Worm (Caenorhabditis elegans) whole organism, L4/young adult: Measurements from ENCODE around the gene F58D12.3.
A peak's percentile ranks its signal among the peaks of the same experiment; 100 is the strongest.

Experiments used
- W03F9.2 ChIP-seq: fragments of 150-350 bp; optimal IDR thresholded peaks from 2 replicates; lab custom pipeline; 2014; ENCODE audit warnings: missing biosample characterization, missing genetic modification characterization
- dao-5 ChIP-seq: sonication (generic microtip); optimal IDR thresholded peaks from 2 replicates; lab custom pipeline; 2016; ENCODE audit warnings: missing genotype, missing genetic modification characterization, moderate library complexity, missing compliant biosample characterization
- him-1 ChIP-seq: sonication (generic microtip); optimal IDR thresholded peaks from 2 replicates; lab custom pipeline; 2016; ENCODE audit warnings: missing genotype, missing genetic modification reagents, missing genetic modification characterization, missing compliant biosample characterization

The F58D12.3 gene

DNA sequence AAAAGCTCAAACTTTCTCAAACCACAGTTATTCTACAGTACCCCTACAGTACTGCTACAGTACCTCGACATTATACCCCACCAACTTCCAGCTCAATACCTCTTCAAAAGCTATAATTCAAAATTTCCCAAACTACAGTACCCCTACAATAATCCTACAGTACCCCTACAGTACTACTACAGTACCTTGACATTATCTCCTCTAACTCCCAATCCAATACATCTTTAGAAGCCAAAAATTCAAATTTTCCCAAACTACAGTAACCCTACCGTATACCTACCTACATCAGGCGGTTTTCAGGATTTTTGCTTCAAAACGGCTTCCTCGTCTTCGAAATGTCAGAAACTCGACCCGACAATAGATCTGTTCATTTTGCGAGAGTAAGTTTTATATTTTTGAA is at the start of gene F58D12.3:
Gene F58D12.3, plus strand, starts transcription at position 301 of the 400 bp plus-strand sequence.
- TF ChIP-seq dao-5 (tag; lab: Kevin White, UChicago) (no peak), W03F9.2 (tag; lab: Kevin White, UChicago) (no peak), him-1 (tag; lab: Kevin White, UChicago) (no peak)

DNA sequence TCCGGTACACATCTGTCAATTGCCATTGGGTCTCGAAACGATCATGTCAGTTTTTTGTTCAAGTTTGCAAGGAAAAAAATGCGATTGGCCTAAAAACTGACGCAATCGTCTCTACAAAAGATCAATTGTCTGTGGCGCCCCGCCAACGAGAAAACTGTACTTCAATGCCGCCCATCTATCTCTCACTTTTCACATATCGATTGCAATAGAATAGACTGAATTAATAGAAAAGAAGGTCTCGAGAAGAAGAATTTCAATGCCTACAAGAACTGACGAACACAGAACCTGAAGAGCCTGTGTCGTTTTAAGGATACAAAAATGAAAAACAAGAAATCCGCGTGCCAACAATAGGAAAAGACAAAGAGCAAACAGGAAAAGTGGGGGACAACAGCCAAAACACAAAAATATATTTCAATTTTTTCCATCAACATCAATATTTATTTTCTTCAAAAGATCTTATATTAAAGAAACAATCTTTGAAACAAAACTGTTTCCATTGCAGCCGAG is 49.2 kb upstream of the F58D12.3 start:
- TF ChIP-seq dao-5 (tag; lab: Kevin White, UChicago) (no peak), W03F9.2 (tag; lab: Kevin White, UChicago) (no peak), him-1 (tag; lab: Kevin White, UChicago) (no peak)

DNA sequence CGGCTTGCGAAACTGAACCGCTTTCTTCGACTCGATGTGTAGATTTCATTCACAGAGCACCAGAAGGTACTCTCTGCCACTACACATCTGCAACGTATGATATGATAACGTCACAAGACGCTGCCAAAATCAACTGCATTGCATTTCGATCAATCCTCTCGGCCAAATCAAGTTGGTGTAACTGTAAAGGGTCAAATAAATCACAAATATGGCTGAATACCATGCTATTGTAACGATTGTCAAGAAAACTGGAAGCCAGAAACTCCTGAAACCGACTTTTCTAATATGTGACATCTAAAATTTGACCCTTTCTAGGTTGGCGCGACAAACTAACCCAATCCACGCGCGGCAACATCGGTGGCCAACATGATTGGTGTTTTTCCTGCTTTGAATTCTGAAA is 47.6 kb upstream of the F58D12.3 start:
- TF ChIP-seq dao-5 (tag; lab: Kevin White, UChicago) (no peak), him-1 (tag; lab: Kevin White, UChicago) (no peak), W03F9.2 (tag; lab: Kevin White, UChicago) (no peak)

DNA sequence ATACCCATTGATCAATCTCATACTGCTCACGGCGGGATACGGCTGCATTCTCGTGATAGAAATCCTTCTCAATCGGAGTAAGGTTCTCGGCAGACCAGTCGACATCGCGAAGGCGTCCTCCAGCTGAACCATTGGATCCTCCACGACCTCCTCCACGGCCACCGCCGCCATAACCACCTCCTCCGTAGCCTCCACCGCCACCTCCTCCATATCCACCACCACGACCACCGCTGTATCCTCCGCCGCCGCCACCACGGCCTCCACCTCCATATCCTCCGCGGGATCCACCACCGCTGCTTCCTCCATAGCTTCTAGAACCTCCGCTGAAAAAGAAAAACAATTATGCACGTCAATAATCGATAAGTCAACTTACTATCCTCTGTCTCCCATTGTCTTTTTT is 46.2 kb upstream of the F58D12.3 start:
- no peak for TF ChIP-seq W03F9.2 (tag; lab: Kevin White, UChicago)
- no peak for TF ChIP-seq him-1 (tag; lab: Kevin White, UChicago)
- no peak for TF ChIP-seq dao-5 (tag; lab: Kevin White, UChicago)

DNA sequence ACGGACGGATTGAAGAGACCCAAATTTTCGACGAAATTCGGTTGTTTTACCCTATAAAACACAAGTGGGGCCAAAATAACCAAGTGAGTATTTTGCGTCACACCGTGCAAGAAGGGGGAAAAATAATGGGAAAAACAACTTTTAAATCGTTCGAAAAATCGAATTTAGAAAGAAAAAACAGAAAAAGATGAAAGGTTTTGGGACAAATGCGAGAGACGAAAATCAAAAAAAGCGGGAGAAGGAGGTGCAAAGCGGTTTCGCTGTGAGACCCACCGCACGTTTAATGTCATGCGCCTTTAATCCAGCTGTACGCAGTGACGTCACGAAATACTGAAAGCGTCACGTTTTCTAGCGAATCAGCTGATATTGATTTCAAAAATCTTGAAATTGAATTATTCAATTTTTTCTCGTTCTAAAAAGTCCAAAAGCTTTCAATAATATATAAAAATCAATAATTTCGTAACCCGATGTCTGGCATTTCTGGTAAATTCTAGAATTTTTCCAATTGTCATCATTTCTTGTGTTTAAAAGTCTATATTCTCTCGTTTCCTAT is 45.6 kb upstream of the F58D12.3 start, which contains the start of the genes ddx-17 and aip-1:
Gene ddx-17, minus strand, starts transcription at position 51 of the 553 bp plus-strand sequence.
Gene aip-1, plus strand, starts transcription at position 332 of the 553 bp plus-strand sequence.
- TF ChIP-seq W03F9.2 (tag; lab: Kevin White, UChicago) (peak; percentile 77), him-1 (tag; lab: Kevin White, UChicago) (peak; percentile 68), dao-5 (tag; lab: Kevin White, UChicago) (no peak)

DNA sequence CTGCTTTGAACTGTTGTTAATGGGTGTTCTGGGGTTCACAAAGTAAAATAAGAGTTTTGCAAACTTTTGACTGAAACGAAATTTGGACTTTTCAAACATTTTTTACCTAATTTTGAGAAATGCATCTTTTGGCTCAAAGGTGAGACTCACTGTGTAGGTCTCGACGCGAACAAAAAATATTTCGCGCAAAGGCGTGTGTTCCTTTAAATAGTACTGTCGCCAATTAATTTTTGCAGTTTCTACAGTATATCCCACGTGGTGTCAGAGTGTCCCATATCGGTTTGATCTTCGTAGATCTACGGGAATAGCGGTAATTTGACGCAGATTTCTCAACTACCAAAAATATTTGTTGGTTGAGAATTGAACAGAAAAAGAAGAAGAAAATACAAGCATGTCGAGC is 44.0 kb upstream of the F58D12.3 start:
- TF ChIP-seq W03F9.2 (tag; lab: Kevin White, UChicago) (no peak), dao-5 (tag; lab: Kevin White, UChicago) (no peak)

DNA sequence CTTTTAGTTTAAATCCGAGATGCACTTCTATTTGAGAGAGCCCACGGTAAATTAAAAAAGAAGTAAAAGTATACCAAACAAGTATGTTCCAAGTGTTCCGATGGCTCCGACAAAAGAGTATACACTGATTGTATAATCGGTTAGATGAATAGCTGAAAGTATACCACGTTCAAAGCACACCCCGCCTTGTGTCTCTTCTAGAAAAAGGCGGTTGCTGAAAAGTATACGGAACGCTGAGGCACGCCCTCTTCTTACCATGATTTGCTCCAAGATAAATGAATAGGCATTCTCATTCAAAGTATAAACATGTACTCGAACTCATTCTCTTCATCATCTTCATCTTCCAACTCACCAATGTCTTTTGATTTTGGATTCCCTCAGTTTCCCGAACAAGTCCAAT is 43.2 kb upstream of the F58D12.3 start, which contains the start of gene end-3:
Gene end-3, plus strand, starts transcription at position 301 of the 400 bp plus-strand sequence.
- TF ChIP-seq W03F9.2 (tag; lab: Kevin White, UChicago) (no peak), dao-5 (tag; lab: Kevin White, UChicago) (no peak), him-1 (tag; lab: Kevin White, UChicago) (no peak)

DNA sequence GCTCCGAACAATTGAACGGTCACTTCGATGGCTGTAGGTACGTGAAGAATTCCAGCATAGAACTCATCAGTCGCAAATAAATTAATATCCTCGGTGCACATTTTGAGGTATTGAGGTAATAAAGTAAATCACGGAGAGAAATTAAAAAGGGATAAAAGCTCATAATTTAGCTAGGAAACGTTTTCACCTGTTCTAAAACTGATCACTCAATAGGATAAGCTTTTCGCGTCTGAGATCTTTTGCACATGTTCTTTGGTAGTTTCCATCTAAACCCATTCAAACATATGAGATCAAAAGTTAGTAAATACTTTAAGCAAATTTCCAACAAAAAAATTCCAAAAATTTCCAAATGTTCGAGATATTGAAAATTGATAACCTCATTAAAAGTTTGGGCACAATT is 40.2 kb upstream of the F58D12.3 start, which contains the start of gene srh-308:
Gene srh-308, minus strand, starts transcription at position 101 of the 400 bp plus-strand sequence.
- TF ChIP-seq W03F9.2 (tag; lab: Kevin White, UChicago) (no peak), dao-5 (tag; lab: Kevin White, UChicago) (no peak), him-1 (tag; lab: Kevin White, UChicago) (no peak)

DNA sequence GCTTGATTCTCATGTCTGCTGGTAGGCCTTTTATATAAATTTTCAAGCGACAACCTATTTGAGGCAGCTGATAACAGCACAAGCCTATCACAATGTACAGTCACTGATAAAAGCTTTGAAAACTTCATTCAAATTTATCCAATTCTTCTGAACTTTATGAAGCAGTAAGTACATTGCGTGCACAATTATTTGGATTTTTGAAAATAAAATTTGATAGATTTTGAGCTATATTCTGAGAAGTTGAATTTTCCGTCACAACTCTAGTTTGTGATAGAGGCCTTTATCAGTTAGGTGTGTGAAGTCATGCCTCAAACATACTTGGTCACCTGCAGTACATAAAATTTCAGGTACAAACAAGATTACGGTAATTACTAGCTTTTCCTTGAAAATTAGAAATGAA is 39.0 kb upstream of the F58D12.3 start, which contains the start of the genes mtl-2 and T08G5.1:
Gene mtl-2, minus strand, starts transcription at position 34 of the 400 bp plus-strand sequence.
Gene T08G5.1, plus strand, starts transcription at position 127 of the 400 bp plus-strand sequence.
- TF ChIP-seq dao-5 (tag; lab: Kevin White, UChicago) (no peak), W03F9.2 (tag; lab: Kevin White, UChicago) (no peak), him-1 (tag; lab: Kevin White, UChicago) (no peak)

DNA sequence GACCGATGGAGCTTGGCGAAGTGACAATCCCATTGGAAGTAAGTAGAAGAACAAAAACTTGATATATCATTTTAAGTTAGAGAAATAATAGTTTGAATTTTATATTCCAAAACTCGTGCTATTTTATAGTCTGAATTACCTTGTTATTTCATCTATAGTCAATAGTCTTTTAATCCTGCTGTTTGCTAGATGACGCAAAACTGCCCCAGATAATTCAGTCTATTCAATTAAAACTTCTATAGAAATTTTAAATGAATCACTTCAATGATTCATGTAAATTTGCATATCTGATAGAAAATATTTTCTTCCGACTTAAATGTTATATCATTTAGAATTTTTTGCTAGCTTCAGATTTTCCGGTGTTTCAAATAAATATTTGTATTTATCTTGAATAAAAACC is 34.6 kb upstream of the F58D12.3 start, which contains the start of gene T08G5.15:
Gene T08G5.15, minus strand, starts transcription at position 101 of the 400 bp plus-strand sequence.
- TF ChIP-seq dao-5 (tag; lab: Kevin White, UChicago) = no peak

DNA sequence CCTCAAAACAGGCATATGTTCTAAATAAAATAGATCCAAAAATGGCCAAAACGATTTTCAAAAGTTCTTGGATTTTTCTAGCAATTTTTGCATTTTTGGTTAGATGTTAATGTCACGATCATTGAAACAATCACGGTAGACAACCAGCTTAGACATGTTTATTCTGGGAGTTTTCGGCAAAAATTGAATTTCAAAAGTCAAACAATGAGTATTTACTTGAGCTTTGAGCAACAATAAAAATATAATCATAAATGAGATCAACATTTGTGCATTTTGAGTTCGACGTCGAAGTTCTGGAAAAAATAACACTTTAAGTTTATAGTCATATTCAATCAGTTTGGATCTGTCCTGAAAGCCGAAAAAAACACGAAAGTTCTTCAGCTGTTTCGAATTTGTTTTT is 31.4 kb upstream of the F58D12.3 start, which contains the start of gene T08G5.2:
Gene T08G5.2, minus strand, starts transcription at position 101 of the 400 bp plus-strand sequence.
- no peak for TF ChIP-seq W03F9.2 (tag; lab: Kevin White, UChicago)
- TF ChIP-seq him-1 (tag; lab: Kevin White, UChicago) = no peak
- no peak for TF ChIP-seq dao-5 (tag; lab: Kevin White, UChicago)

DNA sequence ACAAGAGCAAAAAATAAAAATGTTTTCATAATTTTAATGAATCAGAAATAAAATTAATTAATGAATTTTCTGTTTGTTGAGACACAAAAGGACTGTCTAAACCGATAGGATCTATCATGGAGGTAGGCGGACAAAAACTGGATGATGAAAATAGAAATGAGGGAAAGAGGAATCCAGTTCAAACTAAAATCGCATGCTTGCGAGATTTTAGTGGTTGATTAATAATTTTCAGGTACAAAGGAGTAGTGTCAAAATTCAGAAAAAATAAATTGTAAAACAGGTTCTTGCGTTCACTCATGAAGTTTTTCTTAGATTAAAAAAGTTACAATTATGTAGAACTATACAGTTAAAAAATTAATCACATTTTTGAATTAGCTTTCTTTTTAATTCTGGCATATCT is 30.3 kb upstream of the F58D12.3 start, which contains the start of gene T08G5.3:
Gene T08G5.3, minus strand, starts transcription at position 101 of the 400 bp plus-strand sequence.
- no peak for TF ChIP-seq W03F9.2 (tag; lab: Kevin White, UChicago)
- no peak for TF ChIP-seq him-1 (tag; lab: Kevin White, UChicago)
- TF ChIP-seq dao-5 (tag; lab: Kevin White, UChicago) = no peak

DNA sequence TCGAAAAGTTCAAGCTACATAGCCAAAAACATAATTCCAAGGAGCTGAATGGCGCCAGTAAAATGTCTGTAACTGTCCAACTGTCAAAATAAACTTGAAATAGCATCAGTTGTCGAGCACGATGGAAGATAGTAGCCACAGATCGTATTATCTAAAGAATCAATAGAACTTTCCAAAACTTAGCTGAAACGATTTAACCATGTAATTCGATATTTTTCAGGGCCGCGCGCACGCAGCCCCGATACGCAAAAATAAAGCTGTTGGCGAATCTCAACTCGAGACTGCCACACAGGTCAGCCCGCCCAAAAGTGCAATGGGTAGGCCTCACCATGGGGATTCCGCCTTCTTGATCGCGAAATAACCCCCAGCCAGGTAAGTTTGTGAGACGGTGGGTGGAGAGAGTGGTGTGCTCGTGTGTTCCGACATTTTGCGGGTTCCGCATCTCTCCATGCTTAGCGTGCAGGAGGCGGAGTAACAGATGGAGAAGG is 29.3 kb upstream of the F58D12.3 start:
- TF ChIP-seq him-1 (tag; lab: Kevin White, UChicago) = no peak
- no peak for TF ChIP-seq W03F9.2 (tag; lab: Kevin White, UChicago)
- TF ChIP-seq dao-5 (tag; lab: Kevin White, UChicago) = peak; percentile 20
